Worm (Caenorhabditis elegans): ENCODE measurements around the gene col-14.
A peak's percentile ranks its signal among the peaks of the same experiment; 100 is the strongest.

col-14 gene

DNA sequence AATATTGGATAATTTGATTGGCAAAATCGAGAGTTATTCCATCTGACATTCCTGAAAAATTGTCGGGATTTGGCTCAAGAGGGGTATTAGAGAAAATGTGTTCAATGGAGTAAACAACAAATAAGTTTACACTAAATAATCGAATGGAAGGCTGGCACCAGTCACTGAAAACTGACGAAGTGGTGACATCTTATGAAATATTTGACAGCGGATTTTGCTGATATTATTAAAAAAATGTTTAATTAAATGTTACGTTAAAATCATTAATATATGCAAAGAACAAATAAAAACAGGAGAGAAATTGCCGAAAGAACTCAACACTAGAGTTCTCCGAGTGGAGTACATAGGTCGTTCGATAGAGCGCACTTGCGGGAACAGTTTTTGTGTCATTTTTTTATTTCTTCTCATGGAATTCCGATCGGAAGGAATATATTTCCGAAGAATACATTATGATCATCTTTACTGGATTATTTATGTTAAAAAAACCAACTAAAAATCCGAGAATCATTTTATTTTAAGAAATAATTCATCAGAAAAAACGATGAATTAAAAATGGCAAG, 32.4 kb downstream of the col-14 start, which contains the start of gene tag-322 (continued):
- TF ChIP-seq C16A3.4 (tag; optimal IDR thresholded peaks at IDR 0.05) (peak; percentile 70), nhr-71 (tag; optimal IDR thresholded peaks at IDR 0.05) (peak; percentile 85), fkh-8 (tag; optimal IDR thresholded peaks at IDR 0.05) (peak; percentile 16), nhr-28 (tag; optimal IDR thresholded peaks at IDR 0.05) (no peak), hlh-4 (tag; optimal IDR thresholded peaks at IDR 0.05) (no peak), ces-1 (GFP tag; optimal IDR thresholded peaks at IDR 0.05) (no peak)

- no peak for TF ChIP-seq zag-1 (tag; optimal IDR thresholded peaks at IDR 0.05)
- peak; percentile 7 for TF ChIP-seq xbp-1 (tag; optimal IDR thresholded peaks at IDR 0.05)
- no peak for TF ChIP-seq C34B4.2 (tag; optimal IDR thresholded peaks at IDR 0.05)
- TF ChIP-seq mdl-1 (tag; optimal IDR thresholded peaks at IDR 0.05): peak in 1 of 2 experiments; percentile 78
- TF ChIP-seq elt-2 (tag; optimal IDR thresholded peaks at IDR 0.05): peak; percentile 6
- peak; percentile 71 for TF ChIP-seq lin-14 (GFP tag; optimal IDR thresholded peaks at IDR 0.05)
- TF ChIP-seq nhr-47 (tag; optimal IDR thresholded peaks at IDR 0.05): peak; percentile 66
- TF ChIP-seq fkh-4 (tag; optimal IDR thresholded peaks at IDR 0.05; ENCODE audit: borderline replicate concordance): no peak
- no peak for TF ChIP-seq nhr-12 (tag; optimal IDR thresholded peaks at IDR 0.05)
- TF ChIP-seq skn-1 (tag; optimal IDR thresholded peaks at IDR 0.05): no peak
- no peak for TF ChIP-seq lin-39 (tag; optimal IDR thresholded peaks at IDR 0.05)
- TF ChIP-seq unc-130 (tag; optimal IDR thresholded peaks at IDR 0.05): peak; percentile 32
- peak; percentile 65 for TF ChIP-seq nhr-71 (tag; optimal IDR thresholded peaks at IDR 0.05)
- TF ChIP-seq nhr-237 (tag; optimal IDR thresholded peaks at IDR 0.05): no peak
- peak; percentile 46 for TF ChIP-seq nhr-20 (tag; optimal IDR thresholded peaks at IDR 0.05)
- peak; percentile 18 for TF ChIP-seq irx-1 (tag; optimal IDR thresholded peaks at IDR 0.05)
- no peak for TF ChIP-seq pax-3 (tag; optimal IDR thresholded peaks at IDR 0.05)
- no peak for TF ChIP-seq mef-2 (tag; optimal IDR thresholded peaks at IDR 0.05)
- no peak for TF ChIP-seq egl-13 (tag; optimal IDR thresholded peaks at IDR 0.05)
- TF ChIP-seq fkh-8 (tag; optimal IDR thresholded peaks at IDR 0.05): no peak
- 0 out of 2 replicates have a peak, but pooled peaks have one; percentile 25 for TF ChIP-seq grh-1 (GFP tag; IDR thresholded peaks at IDR 0.05)
- TF ChIP-seq tbx-2 (tag; optimal IDR thresholded peaks at IDR 0.05): peak; percentile 37
- peak; percentile 93 for TF ChIP-seq ama-1 (optimal IDR thresholded peaks at IDR 0.05)
- no peak for TF ChIP-seq sptf-1 (tag; optimal IDR thresholded peaks at IDR 0.05)
- TF ChIP-seq Y116A8C.19 (tag; optimal IDR thresholded peaks at IDR 0.05; ENCODE audit: borderline replicate concordance): no peak
- TF ChIP-seq ces-1 (GFP tag; optimal IDR thresholded peaks at IDR 0.05): no peak
- TF ChIP-seq nhr-84 (tag; optimal IDR thresholded peaks at IDR 0.05): no peak
- no peak for TF ChIP-seq lin-15B (tag; optimal IDR thresholded peaks at IDR 0.05)
- TF ChIP-seq alr-1 (tag; optimal IDR thresholded peaks at IDR 0.05; ENCODE audit: borderline replicate concordance): no peak
- TF ChIP-seq unc-62 (GFP tag; optimal IDR thresholded peaks at IDR 0.05): no peak
- no peak for TF ChIP-seq mep-1 (tag; optimal IDR thresholded peaks at IDR 0.05)
- TF ChIP-seq fos-1 (tag; optimal IDR thresholded peaks at IDR 0.05): no peak
- TF ChIP-seq sox-4 (tag; optimal IDR thresholded peaks at IDR 0.05): no peak
- TF ChIP-seq hlh-17 (GFP tag; optimal IDR thresholded peaks at IDR 0.05; ENCODE audit: borderline replicate concordance): no peak
- TF ChIP-seq snu-23 (GFP tag; optimal IDR thresholded peaks at IDR 0.05): peak; percentile 57
- no peak for TF ChIP-seq jun-1 (tag; optimal IDR thresholded peaks at IDR 0.05)
- no peak for TF ChIP-seq F16B12.6 (tag; optimal IDR thresholded peaks at IDR 0.05)
- TF ChIP-seq nhr-77 (tag; optimal IDR thresholded peaks at IDR 0.05): no peak
- TF ChIP-seq ztf-11 (tag; optimal IDR thresholded peaks at IDR 0.05): no peak
- peak; percentile 31 for TF ChIP-seq rnt-1 (tag; optimal IDR thresholded peaks at IDR 0.05)
- TF ChIP-seq snpc-4 (tag; optimal IDR thresholded peaks at IDR 0.05): no peak
- no peak for TF ChIP-seq nhr-28 (tag; optimal IDR thresholded peaks at IDR 0.05)
- no peak for TF ChIP-seq C04F5.9 (tag; optimal IDR thresholded peaks at IDR 0.05)
- no peak for TF ChIP-seq zip-4 (GFP tag; optimal IDR thresholded peaks at IDR 0.05)
- TF ChIP-seq nhr-90 (tag; optimal IDR thresholded peaks at IDR 0.05; ENCODE audit: poor library complexity): peak; percentile 58
- peak; percentile 40 for TF ChIP-seq nhr-85 (tag)
- peak; percentile 36 for TF ChIP-seq ztf-4 (tag; optimal IDR thresholded peaks at IDR 0.05)
- TF ChIP-seq blmp-1 (tag; optimal IDR thresholded peaks at IDR 0.05): peak; percentile 21
- peak; percentile 16 for TF ChIP-seq aly-2 (tag; optimal IDR thresholded peaks at IDR 0.05)
These were observed 36.3 kb downstream of the col-14 start, which contains the start of gene imp-3 for ce11 chrIV:7789521-7789949. TSS of gene imp-3 (minus strand) at chrIV:7789613.
